Fruit fly (Drosophila melanogaster): ENCODE results near the gene Irp-1A.

dm6 chr3R:22732995-22733394 is 8.6 kb upstream of the Irp-1A start:
- TF ChIP-seq h (optimal IDR thresholded peaks at IDR 0.05) (no peak), psq (optimal IDR thresholded peaks at IDR 0.05) (no peak)
